Fruit fly (Drosophila melanogaster) whole organism, embryonic: ENCODE measurements around the gene CG3634.

Experiments used
- ATbp ChIP-seq: fragments of 200-800 bp; sonication (Bioruptor generic); optimal IDR thresholded peaks from 2 replicates; lab custom pipeline; 2017; ENCODE audit warnings: missing biosample characterization, mild to moderate bottlenecking, missing genetic modification characterization, missing genetic modification reagents
- Antp ChIP-seq: fragments of 200-800 bp; sonication (Bioruptor generic); optimal IDR thresholded peaks from 3 replicates; lab custom pipeline; 2016; ENCODE audit warnings: missing biosample characterization, missing genetic modification characterization
- Bgb ChIP-seq: fragments of 200-800 bp; sonication (Bioruptor generic); IDR thresholded peaks from 2 replicates; pipeline ENCODE4 v1.3.6; 2022; ENCODE audit warnings: missing biosample characterization, missing genetic modification characterization; ENCODE audit not compliant: partially characterized antibody
- Blimp-1 ChIP-seq: fragments of 200-800 bp; sonication (Bioruptor generic); optimal IDR thresholded peaks from 3 replicates; lab custom pipeline; 2018; ENCODE audit warnings: missing biosample characterization, missing genetic modification characterization, mild to moderate bottlenecking, moderate library complexity, missing genetic modification reagents
- C15 ChIP-seq: fragments of 200-800 bp; sonication (Bioruptor generic); IDR thresholded peaks from 3 replicates; pipeline ENCODE4 v1.3.6; 2022; ENCODE audit warnings: missing biosample characterization, missing genetic modification characterization
- CG10959 ChIP-seq: fragments of 200-800 bp; sonication (Bioruptor generic); IDR thresholded peaks from 2 replicates; pipeline ENCODE4 v1.3.6; 2022; ENCODE audit warnings: missing biosample characterization, missing genetic modification characterization
- CG11085 ChIP-seq: fragments of 200-800 bp; sonication (Bioruptor generic); IDR thresholded peaks from 2 replicates; pipeline ENCODE4 v1.3.6; 2022; ENCODE audit warnings: missing biosample characterization, missing genetic modification characterization
- CG11695 ChIP-seq: fragments of 200-800 bp; sonication (Bioruptor generic); IDR thresholded peaks from 3 replicates; pipeline ENCODE4 v1.3.6; 2022; ENCODE audit warnings: missing biosample characterization, missing genetic modification characterization
- CG12942 ChIP-seq: fragments of 200-800 bp; sonication (Bioruptor generic); optimal IDR thresholded peaks from 3 replicates; lab custom pipeline; 2016; ENCODE audit warnings: missing biosample characterization, missing genetic modification characterization
- CG17186 ChIP-seq: fragments of 200-800 bp; sonication (Bioruptor generic); optimal IDR thresholded peaks from 3 replicates; lab custom pipeline; 2017; ENCODE audit warnings: missing biosample characterization, missing genetic modification reagents, missing genetic modification characterization
- CG17359 ChIP-seq: fragments of 200-800 bp; sonication (Bioruptor generic); optimal IDR thresholded peaks from 3 replicates; lab custom pipeline; 2018; ENCODE audit warnings: missing biosample characterization, mild to moderate bottlenecking, missing genetic modification characterization, moderate library complexity
- CG18476 ChIP-seq: fragments of 200-800 bp; sonication (Bioruptor generic); optimal IDR thresholded peaks from 2 replicates; lab custom pipeline; 2016; ENCODE audit warnings: missing biosample characterization, mild to moderate bottlenecking, missing genetic modification characterization
- CG2712 ChIP-seq: fragments of 200-800 bp; optimal IDR thresholded peaks from 3 replicates; lab custom pipeline; 2019; ENCODE audit warnings: missing biosample characterization, mild to moderate bottlenecking, missing genetic modification characterization, moderate library complexity
- CG34376 ChIP-seq: fragments of 200-800 bp; sonication (Bioruptor generic); optimal IDR thresholded peaks from 2 replicates; lab custom pipeline; 2018; ENCODE audit warnings: missing biosample characterization, mild to moderate bottlenecking, missing genetic modification characterization
- CG4707 ChIP-seq: fragments of 200-800 bp; sonication (Bioruptor generic); optimal IDR thresholded peaks from 2 replicates; lab custom pipeline; 2018; ENCODE audit warnings: missing biosample characterization, mild to moderate bottlenecking, missing genetic modification characterization, moderate library complexity
- CG5953 ChIP-seq: fragments of 200-800 bp; sonication (Bioruptor generic); IDR thresholded peaks from 2 replicates; pipeline ENCODE4 v1.3.6; 2022; ENCODE audit warnings: missing biosample characterization, missing genetic modification characterization
- CG6175 ChIP-seq: fragments of 200-800 bp; sonication (Bioruptor generic); IDR thresholded peaks from 3 replicates; pipeline ENCODE4 v1.3.6; 2022; ENCODE audit warnings: missing biosample characterization, missing genetic modification characterization
- CG8359 ChIP-seq: fragments of 200-800 bp; sonication (Bioruptor generic); optimal IDR thresholded peaks from 2 replicates; lab custom pipeline; 2017; ENCODE audit warnings: missing biosample characterization, mild to moderate bottlenecking, missing genetic modification characterization, borderline replicate concordance
- CG8388 ChIP-seq: fragments of 200-800 bp; sonication (Bioruptor generic); optimal IDR thresholded peaks from 2 replicates; lab custom pipeline; 2019; ENCODE audit warnings: missing biosample characterization, mild to moderate bottlenecking, missing genetic modification characterization, moderate library complexity
- GATAe ChIP-seq: fragments of 200-800 bp; sonication (Bioruptor generic); conservative IDR thresholded peaks from 2 replicates; pipeline ENCODE4 v1.3.6; 2022; ENCODE audit warnings: missing biosample characterization, missing genetic modification characterization
- Hmr ChIP-seq: fragments of 200-800 bp; sonication (Bioruptor generic); optimal IDR thresholded peaks from 3 replicates; lab custom pipeline; 2017; ENCODE audit warnings: mild to moderate bottlenecking, missing biosample characterization, missing genetic modification reagents, missing genetic modification characterization
- Med ChIP-seq: fragments of 200-800 bp; sonication (Bioruptor generic); peaks from one replicate; lab custom pipeline; 2016; ENCODE audit warnings: missing biosample characterization, missing genetic modification characterization, mild to moderate bottlenecking, inconsistent platforms, moderate library complexity
- Six4 ChIP-seq: fragments of 200-800 bp; sonication (Bioruptor generic); optimal IDR thresholded peaks from 2 replicates; lab custom pipeline; 2016; ENCODE audit warnings: missing biosample characterization, missing genetic modification characterization
- ac ChIP-seq: fragments of 200-800 bp; sonication (Bioruptor generic); optimal IDR thresholded peaks from 3 replicates; lab custom pipeline; 2017; ENCODE audit warnings: missing biosample characterization, mild to moderate bottlenecking, missing genetic modification characterization
- ap ChIP-seq: fragments of 200-800 bp; sonication (Bioruptor generic); IDR thresholded peaks from 2 replicates; pipeline ENCODE4 v1.3.6; 2022; ENCODE audit warnings: missing biosample characterization, missing genetic modification characterization
- bsh ChIP-seq, 2 experiments: fragments of 200-800 bp; sonication (Bioruptor generic); optimal IDR thresholded peaks; 2 replicates each; lab custom pipeline; 2017 to 2018; ENCODE audit warnings: mild to moderate bottlenecking in 2 of 2, missing biosample characterization in 2 of 2, missing genetic modification characterization in 2 of 2, moderate library complexity in 1 of 2
- cato ChIP-seq: fragments of 200-800 bp; sonication (Bioruptor generic); optimal IDR thresholded peaks from 2 replicates; lab custom pipeline; 2016; ENCODE audit warnings: missing biosample characterization, missing genetic modification characterization, borderline replicate concordance
- cg ChIP-seq: fragments of 200-800 bp; sonication (Bioruptor generic); optimal IDR thresholded peaks from 3 replicates; lab custom pipeline; 2019; ENCODE audit warnings: missing biosample characterization, mild to moderate bottlenecking, missing genetic modification characterization, moderate library complexity
- dati ChIP-seq: fragments of 200-800 bp; sonication (Bioruptor generic); IDR thresholded peaks from 2 replicates; pipeline ENCODE4 v1.3.6; 2022; ENCODE audit warnings: missing biosample characterization, missing genetic modification characterization
- emc ChIP-seq: fragments of 200-800 bp; sonication (Bioruptor generic); optimal IDR thresholded peaks from 2 replicates; lab custom pipeline; 2016; ENCODE audit warnings: missing biosample characterization, missing genetic modification characterization
- exex ChIP-seq: fragments of 200-800 bp; sonication (Bioruptor generic); optimal IDR thresholded peaks from 4 replicates; lab custom pipeline; 2018; ENCODE audit warnings: missing biosample characterization, mild to moderate bottlenecking, missing genetic modification characterization, moderate library complexity
- fru ChIP-seq: fragments of >200 bp; optimal IDR thresholded peaks from 2 replicates; lab custom pipeline; 2017
- ftz-f1 ChIP-seq: fragments of 200-800 bp; sonication (Bioruptor generic); optimal IDR thresholded peaks from 2 replicates; lab custom pipeline; 2016; ENCODE audit warnings: missing biosample characterization, missing genetic modification characterization
- grn ChIP-seq: fragments of 200-800 bp; sonication (Bioruptor generic); optimal IDR thresholded peaks from 3 replicates; lab custom pipeline; 2017; ENCODE audit warnings: missing biosample characterization, missing genetic modification characterization
- hkb ChIP-seq, 2 experiments: fragments of 200-800 bp in 1 of 2; fragments of >200 bp in 1 of 2; sonication (Bioruptor generic) in 1 of 2; IDR thresholded peaks in 1 of 2; optimal IDR thresholded peaks in 1 of 2; 2 replicates each; pipeline versions ENCODE4 v1.3.6 to Lab custom; 2017 to 2022; ENCODE audit warnings: missing biosample characterization in 1 of 2, missing genetic modification characterization in 1 of 2
- kni ChIP-seq: fragments of 200-800 bp; sonication (Bioruptor generic); optimal IDR thresholded peaks from 3 replicates; lab custom pipeline; 2017; ENCODE audit warnings: mild to moderate bottlenecking, missing biosample characterization, missing genetic modification reagents, missing genetic modification characterization
- mirr ChIP-seq: fragments of 200-800 bp; sonication (Bioruptor generic); optimal IDR thresholded peaks from 3 replicates; lab custom pipeline; 2018; ENCODE audit warnings: missing biosample characterization, mild to moderate bottlenecking, missing genetic modification characterization
- nerfin-2 ChIP-seq: fragments of 200-800 bp; sonication (Bioruptor generic); IDR thresholded peaks from 2 replicates; pipeline ENCODE4 v1.3.6; 2022; ENCODE audit warnings: missing biosample characterization, missing genetic modification characterization; ENCODE audit not compliant: partially characterized antibody
- nom ChIP-seq: fragments of 200-800 bp; sonication (Bioruptor generic); optimal IDR thresholded peaks from 2 replicates; lab custom pipeline; 2017; ENCODE audit warnings: missing biosample characterization, missing genetic modification characterization, mild to moderate bottlenecking, moderate library complexity, missing genetic modification reagents
- pnt ChIP-seq: fragments of 200-800 bp; sonication (Bioruptor generic); optimal IDR thresholded peaks from 3 replicates; lab custom pipeline; 2016; ENCODE audit warnings: missing biosample characterization, missing genetic modification characterization
- scrt ChIP-seq: fragments of 200-800 bp; sonication (Bioruptor generic); optimal IDR thresholded peaks from 2 replicates; lab custom pipeline; 2018; ENCODE audit warnings: missing biosample characterization, mild to moderate bottlenecking, missing genetic modification characterization, moderate library complexity
- stc ChIP-seq: fragments of 200-800 bp; sonication (Bioruptor generic); IDR thresholded peaks from 2 replicates; pipeline ENCODE4 v1.3.6; 2022; ENCODE audit warnings: missing biosample characterization, missing genetic modification characterization
- sug ChIP-seq: fragments of 200-800 bp; optimal IDR thresholded peaks from 2 replicates; lab custom pipeline; 2019; ENCODE audit warnings: missing biosample characterization, mild to moderate bottlenecking, missing genetic modification characterization, moderate library complexity
- tup ChIP-seq: fragments of 200-800 bp; sonication (Bioruptor generic); optimal IDR thresholded peaks from 2 replicates; lab custom pipeline; 2016; ENCODE audit warnings: missing biosample characterization, mild to moderate bottlenecking, missing genetic modification characterization, moderate library complexity
- usp ChIP-seq: fragments of >200 bp; optimal IDR thresholded peaks from 2 replicates; lab custom pipeline; 2017; ENCODE audit warnings: missing biosample characterization, missing genetic modification characterization
- zen2 ChIP-seq: fragments of 200-800 bp; sonication (Bioruptor generic); IDR thresholded peaks from 3 replicates; pipeline ENCODE4 v1.3.6; 2022; ENCODE audit warnings: missing biosample characterization, missing genetic modification characterization; ENCODE audit not compliant: partially characterized antibody

The CG3634 gene

DNA sequence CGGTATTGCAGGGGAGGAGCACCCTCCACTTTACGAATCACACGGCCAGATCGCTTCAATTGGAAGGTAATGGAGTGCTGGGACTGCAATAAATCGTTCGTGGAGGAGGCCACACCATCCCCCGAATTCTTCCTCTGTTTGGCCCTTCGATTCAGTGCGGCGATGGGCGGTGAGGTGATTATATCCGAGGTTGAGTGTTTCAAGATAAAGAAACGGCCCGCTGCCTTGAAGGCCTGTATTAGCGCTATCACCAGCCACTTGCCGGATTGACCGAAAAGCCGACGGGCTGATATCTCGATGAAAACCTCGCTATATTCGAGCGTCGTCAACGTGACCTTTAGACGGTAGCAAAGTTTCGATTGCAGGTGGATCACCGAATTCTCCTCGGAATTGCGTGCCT is 31.6 kb downstream of the CG3634 start:
- TF ChIP-seq exex (tag; lab: Kevin White, UChicago) (peak; percentile 32), cg (no peak), CG17186 (no peak), zen2 (GFP tag; lab: Robert Waterston, UW) (0 out of 3 replicates have a peak, but pooled peaks have one; percentile 12), Med (GFP tag; lab: Kevin White, UChicago) (peak; percentile 48), sug (tag; lab: Kevin White, UChicago) (peak; percentile 31), bsh (GFP tag; optimal IDR thresholded peaks at IDR 0.05; lab: Kevin White, UChicago) (no peak), ftz-f1 (GFP tag; lab: Kevin White, UChicago) (peak; percentile 56), mirr (GFP tag; lab: Kevin White, UChicago) (peak; percentile 37), pnt (no peak), CG34376 (GFP tag; lab: Kevin White, UChicago) (peak; percentile 91), nerfin-2 (GFP tag; lab: Robert Waterston, UW) (no peak), usp (GFP tag; lab: Kevin White, UChicago) (no peak), tup (GFP tag; lab: Kevin White, UChicago) (no peak), CG8359 (GFP tag; lab: Kevin White, UChicago) (no peak), CG11085 (GFP tag; lab: Robert Waterston, UW) (no peak), CG17359 (tag; lab: Kevin White, UChicago) (no peak)
- TF ChIP-seq, all 482 proteins: peak for 7

DNA sequence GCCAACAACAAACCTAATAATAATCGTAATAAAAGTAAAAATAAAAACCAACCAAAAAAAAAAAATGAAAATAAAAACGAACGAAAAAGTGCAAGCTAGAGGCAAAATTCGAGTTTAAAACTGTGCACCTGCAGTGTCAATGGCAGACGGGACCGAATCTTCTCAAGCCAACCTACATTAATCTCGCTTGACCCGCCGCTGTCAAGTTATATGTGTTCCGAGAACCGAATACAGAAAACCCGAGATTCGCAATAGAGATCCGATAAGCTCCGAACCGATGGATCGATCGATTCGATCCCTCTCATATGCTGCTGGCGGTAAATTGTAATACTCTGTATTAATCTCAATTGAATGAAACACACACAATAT is 36.4 kb downstream of the CG3634 start:
- TF ChIP-seq stc (GFP tag; lab: Robert Waterston, UW) (no peak), CG12942 (GFP tag; lab: Kevin White, UChicago) (no peak), ap (GFP tag; lab: Robert Waterston, UW) (no peak), hkb (optimal IDR thresholded peaks at IDR 0.05; lab: Kevin White, UChicago) (no peak), hkb (GFP tag; IDR thresholded peaks at IDR 0.05; lab: Robert Waterston, UW) (no peak)

DNA sequence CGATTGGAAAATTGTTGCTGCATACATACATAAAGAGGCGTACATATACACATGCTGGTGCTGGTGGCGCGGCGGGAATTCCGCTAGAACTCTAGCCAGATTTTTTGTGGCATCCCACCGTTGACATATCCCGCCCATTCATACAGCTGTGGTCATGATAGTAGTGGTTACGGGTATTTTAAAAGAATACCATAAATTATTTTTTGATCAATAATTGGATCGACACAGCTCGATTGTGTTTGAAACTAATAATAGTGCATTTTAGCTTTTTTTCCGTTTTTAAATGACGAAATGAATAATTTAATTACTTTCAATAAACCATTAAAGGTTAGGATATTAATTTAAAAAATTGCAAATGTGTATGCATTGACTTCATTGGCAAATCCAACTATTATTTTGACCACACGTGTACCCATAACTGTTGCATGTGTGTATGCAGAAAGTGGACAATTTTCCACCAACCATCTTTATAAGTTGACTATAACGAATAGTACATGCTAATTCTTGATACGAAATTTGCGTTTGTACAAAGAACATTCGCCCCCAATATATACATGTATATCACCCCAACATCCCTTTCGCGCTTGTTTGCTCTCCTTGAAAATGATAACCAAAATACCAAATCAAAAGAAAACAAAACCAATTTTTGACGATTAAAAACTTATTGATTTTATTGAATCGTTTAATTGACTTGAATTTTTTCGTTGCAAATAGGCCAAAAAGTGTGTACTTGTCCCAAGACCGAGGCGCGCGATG is 37.0 kb downstream of the CG3634 start:
- TF ChIP-seq fru (lab: Kevin White, UChicago) (no peak), GATAe (GFP tag; lab: Robert Waterston, UW) (no peak), Blimp-1 (GFP tag; lab: Kevin White, UChicago) (peak; percentile 80), ac (no peak), Bgb (GFP tag; lab: Robert Waterston, UW) (no peak), nom (GFP tag; lab: Kevin White, UChicago) (peak; percentile 5), CG8388 (GFP tag; lab: Kevin White, UChicago) (peak; percentile 81), CG5953 (GFP tag; lab: Robert Waterston, UW) (peak; percentile 83), CG18476 (GFP tag; lab: Kevin White, UChicago) (peak; percentile 78), grn (GFP tag; lab: Kevin White, UChicago) (no peak), ATbp (GFP tag; lab: Kevin White, UChicago) (peak; percentile 81), kni (GFP tag; lab: Kevin White, UChicago) (no peak), emc (peak; percentile 40), CG4707 (GFP tag; lab: Kevin White, UChicago) (peak; percentile 70), Six4 (peak; percentile 58), cato (GFP tag; lab: Kevin White, UChicago) (peak; percentile 44), CG10959 (GFP tag; lab: Robert Waterston, UW) (peak; percentile 65), CG11695 (peak; percentile 89), Hmr (GFP tag; lab: Kevin White, UChicago) (peak; percentile 84), Antp (GFP tag; lab: Kevin White, UChicago) (peak; percentile 65), CG2712 (tag; lab: Kevin White, UChicago) (peak; percentile 84), scrt (GFP tag; lab: Kevin White, UChicago) (peak; percentile 66), stc (GFP tag; lab: Robert Waterston, UW) (peak; percentile 84), CG6175 (no peak; the same call in 2 of the 3 replicates), C15 (0 out of 3 replicates have a peak, but pooled peaks have one; percentile 38), dati (peak; percentile 61)
